Worm (Caenorhabditis elegans) whole organism, late embryonic: Measurements from ENCODE around the gene B0507.6.

ENCODE experiments used
- K02D7.2 ChIP-seq: sonication (generic microtip); optimal IDR thresholded peaks from 2 replicates; lab custom pipeline; 2017; ENCODE audit warnings: mild to moderate bottlenecking, missing genetic modification characterization, missing compliant biosample characterization
- ceh-48 ChIP-seq: sonication (generic microtip); optimal IDR thresholded peaks from 2 replicates; lab custom pipeline; 2016; ENCODE audit warnings: missing genetic modification characterization, inconsistent platforms, missing compliant biosample characterization
- elt-4 ChIP-seq: sonication (generic microtip); optimal IDR thresholded peaks from 2 replicates; lab custom pipeline; 2016; ENCODE audit warnings: missing genetic modification characterization, missing compliant biosample characterization
- ets-4 ChIP-seq: sonication (generic microtip); optimal IDR thresholded peaks from 2 replicates; lab custom pipeline; 2016; ENCODE audit warnings: missing genetic modification characterization, missing compliant biosample characterization
- lim-6 ChIP-seq: sonication (generic microtip); optimal IDR thresholded peaks from 2 replicates; lab custom pipeline; 2016; ENCODE audit warnings: missing genetic modification characterization, missing compliant biosample characterization
- pha-4 ChIP-seq: fragments of 150-350 bp; optimal IDR thresholded peaks from 2 replicates; lab custom pipeline; 2018; ENCODE audit warnings: missing biosample characterization, missing genetic modification reagents, missing genetic modification characterization

- TF ChIP-seq K02D7.2 = no peak
- TF ChIP-seq ceh-48 (tag; lab: Kevin White, UChicago) = no peak
- TF ChIP-seq elt-4 (tag; lab: Kevin White, UChicago) = no peak
- TF ChIP-seq lim-6 (tag; lab: Kevin White, UChicago) = no peak
- no peak for TF ChIP-seq ets-4 (tag; lab: Kevin White, UChicago)
- TF ChIP-seq pha-4 (tag; lab: Kevin White, UChicago) = no peak
These were observed 29.8 kb upstream of the B0507.6 start, which contains the start of gene glr-5 for ce11 chrV:8716175-8716574.
